Worm (Caenorhabditis elegans) whole organism, young adult: ENCODE data around the gene hst-2.

Experiments used
- B0035.1 ChIP-seq: sonication (generic microtip); optimal IDR thresholded peaks from 2 replicates; lab custom pipeline; 2016; ENCODE audit warnings: missing genetic modification characterization, mild to moderate bottlenecking, missing compliant biosample characterization, missing genotype, missing genetic modification reagents
- B0336.3 ChIP-seq: fragments of 200-800 bp; sonication (Bioruptor generic); IDR thresholded peaks from 2 replicates; pipeline ENCODE4 v1.3.6; 2022; ENCODE audit warnings: missing genetic modification characterization, missing compliant biosample characterization
- C17E4.6 ChIP-seq: fragments of 200-800 bp; sonication (Bioruptor generic); IDR thresholded peaks from 2 replicates; pipeline ENCODE4 v1.3.6; 2022; ENCODE audit warnings: missing genetic modification reagents, missing genetic modification characterization, missing compliant biosample characterization
- D2030.7 ChIP-seq: fragments of 200-800 bp; sonication (Bioruptor generic); IDR thresholded peaks from 2 replicates; pipeline ENCODE4 v1.3.6; 2022; ENCODE audit warnings: missing genetic modification reagents, missing genetic modification characterization, missing compliant biosample characterization
- F10E7.11 ChIP-seq: sonication (generic microtip); optimal IDR thresholded peaks from 2 replicates; lab custom pipeline; 2017; ENCODE audit warnings: mild to moderate bottlenecking, missing genetic modification characterization, moderate library complexity, missing compliant biosample characterization
- F22D6.2 ChIP-seq: sonication (generic microtip); optimal IDR thresholded peaks from 2 replicates; lab custom pipeline; 2016; ENCODE audit warnings: mild to moderate bottlenecking, missing genetic modification characterization, missing compliant biosample characterization
- F37B4.10 ChIP-seq: fragments of 200-800 bp; sonication (Bioruptor generic); IDR thresholded peaks from 2 replicates; pipeline ENCODE4 v1.3.6; 2022; ENCODE audit warnings: missing genetic modification characterization, missing compliant biosample characterization
- F49E8.2 ChIP-seq: sonication (generic microtip); optimal IDR thresholded peaks from 3 replicates; lab custom pipeline; 2017; ENCODE audit warnings: missing genetic modification characterization, mild to moderate bottlenecking, missing compliant biosample characterization, antibody characterized with exemption, moderate library complexity; ENCODE audit not compliant: insufficient read depth
- F52B5.7 ChIP-seq: sonication (generic microtip); optimal IDR thresholded peaks from 2 replicates; lab custom pipeline; 2016; ENCODE audit warnings: mild to moderate bottlenecking, missing genetic modification characterization, missing compliant biosample characterization
- K12H6.12 ChIP-seq: fragments of 200-800 bp; sonication (Bioruptor generic); optimal IDR thresholded peaks from 2 replicates; lab custom pipeline; 2018; ENCODE audit warnings: mild to moderate bottlenecking, missing genetic modification characterization, missing compliant biosample characterization
- T07F8.4 ChIP-seq: sonication (generic microtip); optimal IDR thresholded peaks from 2 replicates; lab custom pipeline; 2016; ENCODE audit warnings: mild to moderate bottlenecking, missing genetic modification characterization, moderate library complexity, missing compliant biosample characterization
- T26A5.8 ChIP-seq: sonication (generic microtip); optimal IDR thresholded peaks from 2 replicates; lab custom pipeline; 2016; ENCODE audit warnings: missing genetic modification characterization, missing compliant biosample characterization
- Y53F4B.3 ChIP-seq: fragments of 200-800 bp; sonication (Bioruptor generic); IDR thresholded peaks from 2 replicates; pipeline ENCODE4 v1.3.6; 2022; ENCODE audit warnings: missing genetic modification reagents, missing genetic modification characterization, missing compliant biosample characterization
- Y53G8AR.9 ChIP-seq: fragments of 200-800 bp; sonication (Bioruptor generic); conservative IDR thresholded peaks from 2 replicates; pipeline ENCODE4 v1.3.6; 2022; ENCODE audit warnings: missing genetic modification reagents, missing genetic modification characterization, missing compliant biosample characterization
- Y56A3A.18 ChIP-seq: fragments of 200-800 bp; sonication (Bioruptor generic); IDR thresholded peaks from 2 replicates; pipeline ENCODE4 v1.3.6; 2022; ENCODE audit warnings: missing genetic modification reagents, missing genetic modification characterization, missing compliant biosample characterization
- Y95B8A.8 ChIP-seq: fragments of 200-800 bp; sonication (Bioruptor generic); IDR thresholded peaks from 2 replicates; pipeline ENCODE4 v1.3.6; 2022; ENCODE audit warnings: missing genetic modification reagents, missing genetic modification characterization, missing compliant biosample characterization
- ZK185.1 ChIP-seq: sonication (generic microtip); optimal IDR thresholded peaks from 2 replicates; lab custom pipeline; 2016; ENCODE audit warnings: mild to moderate bottlenecking, missing genetic modification characterization, missing compliant biosample characterization; ENCODE audit not compliant: poor library complexity, severe bottlenecking
- akir-1 ChIP-seq: fragments of 200-800 bp; sonication (Bioruptor generic); optimal IDR thresholded peaks from 2 replicates; lab custom pipeline; 2018; ENCODE audit warnings: mild to moderate bottlenecking, missing genetic modification characterization, moderate library complexity, missing compliant biosample characterization
- atf-7 ChIP-seq: sonication (generic microtip); optimal IDR thresholded peaks from 2 replicates; lab custom pipeline; 2017; ENCODE audit warnings: mild to moderate bottlenecking, missing genetic modification characterization, missing compliant biosample characterization
- attf-6 ChIP-seq: fragments of 200-800 bp; sonication (Bioruptor generic); IDR thresholded peaks from 2 replicates; pipeline ENCODE4 v1.3.6; 2022; ENCODE audit warnings: missing genetic modification reagents, missing genetic modification characterization, missing compliant biosample characterization
- bed-2 ChIP-seq: fragments of 200-800 bp; sonication (Bioruptor generic); IDR thresholded peaks from 2 replicates; pipeline ENCODE4 v1.3.6; 2022; ENCODE audit warnings: missing genetic modification reagents, missing genetic modification characterization, missing compliant biosample characterization
- cebp-1 ChIP-seq, 2 experiments: fragments of 200-800 bp in 1 of 2; sonication (Bioruptor generic) in 1 of 2; sonication (generic microtip) in 1 of 2; IDR thresholded peaks in 1 of 2; optimal IDR thresholded peaks in 1 of 2; 2 replicates each; pipeline versions ENCODE4 v1.3.6 to Lab custom; 2017 to 2022; ENCODE audit warnings: missing compliant biosample characterization in 2 of 2, missing genetic modification characterization in 2 of 2, mild to moderate bottlenecking in 1 of 2, missing genetic modification reagents in 1 of 2, moderate library complexity in 1 of 2
- ceh-100 ChIP-seq: fragments of 200-800 bp; sonication (Bioruptor generic); IDR thresholded peaks from 2 replicates; pipeline ENCODE4 v1.3.6; 2022; ENCODE audit warnings: missing genetic modification reagents, missing genetic modification characterization, missing compliant biosample characterization
- ceh-58 ChIP-seq: fragments of 200-800 bp; sonication (Bioruptor generic); IDR thresholded peaks from 2 replicates; pipeline ENCODE4 v1.3.6; 2022; ENCODE audit warnings: missing genetic modification characterization, missing compliant biosample characterization
- efl-1 ChIP-seq: fragments of 150-350 bp; optimal IDR thresholded peaks from 2 replicates; lab custom pipeline; 2014; ENCODE audit warnings: missing biosample characterization, missing genetic modification reagents, missing genetic modification characterization
- ekl-4 ChIP-seq: fragments of 200-800 bp; sonication (Bioruptor generic); IDR thresholded peaks from 2 replicates; pipeline ENCODE4 v1.3.6; 2022; ENCODE audit warnings: missing genetic modification reagents, missing genetic modification characterization, missing compliant biosample characterization
- hlh-12 ChIP-seq: sonication (generic microtip); optimal IDR thresholded peaks from 2 replicates; lab custom pipeline; 2016; ENCODE audit warnings: missing genetic modification characterization, missing compliant biosample characterization
- let-607 ChIP-seq, 2 experiments: fragments of 200-800 bp in 1 of 2; sonication (Bioruptor generic) in 1 of 2; sonication (generic microtip) in 1 of 2; optimal IDR thresholded peaks; 2 replicates each; lab custom pipeline; 2016 to 2018; ENCODE audit warnings: mild to moderate bottlenecking in 2 of 2, missing compliant biosample characterization in 2 of 2, missing genetic modification characterization in 2 of 2, moderate library complexity in 2 of 2, missing genotype in 1 of 2
- lin-40 ChIP-seq: sonication (generic microtip); optimal IDR thresholded peaks from 2 replicates; lab custom pipeline; 2016; ENCODE audit warnings: missing genetic modification characterization, mild to moderate bottlenecking, missing compliant biosample characterization, missing genotype, missing genetic modification reagents
- lsl-1 ChIP-seq: fragments of 200-800 bp; sonication (Bioruptor generic); optimal IDR thresholded peaks from 2 replicates; lab custom pipeline; 2018; ENCODE audit warnings: mild to moderate bottlenecking, missing genetic modification characterization, moderate library complexity, missing compliant biosample characterization
- madf-6 ChIP-seq: fragments of 200-800 bp; sonication (Bioruptor generic); IDR thresholded peaks from 2 replicates; pipeline ENCODE4 v1.3.6; 2022; ENCODE audit warnings: missing genetic modification reagents, missing genetic modification characterization, missing compliant biosample characterization
- madf-8 ChIP-seq: fragments of 200-800 bp; sonication (Bioruptor generic); conservative IDR thresholded peaks from 2 replicates; pipeline ENCODE4 v1.3.6; 2022; ENCODE audit warnings: missing genetic modification reagents, missing genetic modification characterization, missing compliant biosample characterization
- mel-28 ChIP-seq: sonication (generic microtip); optimal IDR thresholded peaks from 2 replicates; lab custom pipeline; 2016; ENCODE audit warnings: borderline replicate concordance, mild to moderate bottlenecking, missing genetic modification characterization, missing compliant biosample characterization
- nfya-1 ChIP-seq: sonication (generic microtip); optimal IDR thresholded peaks from 2 replicates; lab custom pipeline; 2017; ENCODE audit warnings: antibody characterized with exemption, missing compliant biosample characterization, missing genetic modification characterization, borderline replicate concordance; ENCODE audit not compliant: insufficient read depth
- nhr-179 ChIP-seq: sonication (generic microtip); optimal IDR thresholded peaks from 2 replicates; lab custom pipeline; 2016; ENCODE audit warnings: mild to moderate bottlenecking, missing genetic modification characterization, missing compliant biosample characterization
- rec-8 ChIP-seq, 2 experiments: sonication (generic microtip); optimal IDR thresholded peaks; 2 replicates each; lab custom pipeline; 2016; ENCODE audit warnings: mild to moderate bottlenecking in 2 of 2, missing genetic modification characterization in 2 of 2, missing genetic modification reagents in 2 of 2, missing genotype in 2 of 2, missing biosample characterization in 1 of 2, missing compliant biosample characterization in 1 of 2, moderate library complexity in 1 of 2
- rpc-1 ChIP-seq, 2 experiments: fragments of 150-350 bp in 1 of 2; sonication (generic microtip) in 1 of 2; optimal IDR thresholded peaks; 2 replicates each; lab custom pipeline; 2014 to 2018; ENCODE audit warnings: missing biosample characterization in 1 of 2, missing genetic modification characterization in 1 of 2, missing genetic modification reagents in 1 of 2, missing genotype in 1 of 2
- snpc-1.1 ChIP-seq: sonication (generic microtip); optimal IDR thresholded peaks from 2 replicates; lab custom pipeline; 2017; ENCODE audit warnings: missing genetic modification characterization, mild to moderate bottlenecking, missing compliant biosample characterization, antibody characterized with exemption, moderate library complexity, missing genotype, missing genetic modification reagents; ENCODE audit not compliant: insufficient read depth
- snpc-3.4 ChIP-seq: sonication (generic microtip); optimal IDR thresholded peaks from 2 replicates; lab custom pipeline; 2017; ENCODE audit warnings: missing genetic modification characterization, mild to moderate bottlenecking, missing compliant biosample characterization, antibody characterized with exemption, moderate library complexity, missing genotype, missing genetic modification reagents
- sptf-2 ChIP-seq: fragments of 200-800 bp; sonication (Bioruptor generic); optimal IDR thresholded peaks from 2 replicates; lab custom pipeline; 2018; ENCODE audit warnings: mild to moderate bottlenecking, missing genetic modification characterization, missing compliant biosample characterization
- tbp1 ChIP-seq: fragments of 200-800 bp; sonication (Bioruptor generic); optimal IDR thresholded peaks from 2 replicates; lab custom pipeline; 2018; ENCODE audit warnings: mild to moderate bottlenecking, missing genetic modification characterization, missing compliant biosample characterization
- unc-130 ChIP-seq: sonication (generic microtip); optimal IDR thresholded peaks from 2 replicates; lab custom pipeline; 2016; ENCODE audit warnings: missing genetic modification reagents, missing genetic modification characterization, missing compliant biosample characterization
- ztf-18 ChIP-seq: sonication (generic microtip); optimal IDR thresholded peaks from 2 replicates; lab custom pipeline; 2016; ENCODE audit warnings: missing genotype, mild to moderate bottlenecking, missing genetic modification characterization, missing compliant biosample characterization
- ztf-22 ChIP-seq: fragments of 200-800 bp; sonication (Bioruptor generic); optimal IDR thresholded peaks from 2 replicates; lab custom pipeline; 2018; ENCODE audit warnings: mild to moderate bottlenecking, missing genetic modification characterization, moderate library complexity, missing compliant biosample characterization
- ztf-28 ChIP-seq: fragments of 200-800 bp; sonication (Bioruptor generic); IDR thresholded peaks from 2 replicates; pipeline ENCODE4 v1.3.6; 2022; ENCODE audit warnings: missing genetic modification reagents, missing genetic modification characterization, missing compliant biosample characterization
- ztf-3 ChIP-seq: fragments of 200-800 bp; sonication (Bioruptor generic); optimal IDR thresholded peaks from 2 replicates; lab custom pipeline; 2018; ENCODE audit warnings: mild to moderate bottlenecking, missing genetic modification characterization, missing compliant biosample characterization

hst-2 gene

DNA sequence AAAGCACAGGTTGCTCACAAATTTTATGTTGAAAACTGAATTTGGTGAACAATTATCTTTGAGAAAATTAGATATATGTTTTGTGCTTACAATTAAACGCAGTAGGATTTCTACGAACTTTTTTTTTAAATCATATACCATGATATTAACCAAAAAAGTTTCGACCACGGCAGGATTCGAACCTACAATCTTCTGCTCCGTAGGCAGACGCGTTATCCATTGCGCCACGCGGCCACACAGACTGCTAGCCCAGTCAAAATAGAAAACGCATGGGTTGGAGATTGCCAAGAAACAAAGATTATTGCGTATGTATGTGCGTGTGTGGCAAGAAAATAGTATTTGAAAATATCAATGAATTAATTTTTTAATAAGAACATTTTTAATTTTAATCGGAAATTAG lies 45.5 kb upstream of the hst-2 start (continued):
- TF ChIP-seq atf-7 = no peak
- no peak for TF ChIP-seq ztf-3 (GFP tag; lab: Kevin White, UChicago)
- TF ChIP-seq madf-6 (GFP tag; lab: Robert Waterston, UW) = peak; percentile 20; the same call in 1 of the 2 replicates
- TF ChIP-seq F22D6.2 (tag; lab: Kevin White, UChicago) = no peak
- TF ChIP-seq F49E8.2 = no peak
- 0 out of 2 replicates have a peak, but pooled peaks have one; percentile 54 for TF ChIP-seq Y56A3A.18 (GFP tag; lab: Robert Waterston, UW)
- TF ChIP-seq tbp1 (GFP tag; lab: Kevin White, UChicago) = peak; percentile 91
- no peak for TF ChIP-seq ekl-4 (GFP tag; lab: Robert Waterston, UW)
- TF ChIP-seq B0035.1 (tag; lab: Kevin White, UChicago) = peak; percentile 57
- TF ChIP-seq sptf-2 (GFP tag; lab: Kevin White, UChicago) = peak; percentile 78
- no peak for TF ChIP-seq T26A5.8 (tag; lab: Kevin White, UChicago)
- TF ChIP-seq rec-8 (tag; optimal IDR thresholded peaks at IDR 0.05; lab: Kevin White, UChicago) = peak; percentile 70 to 88
- peak; percentile 52 for TF ChIP-seq nhr-179 (tag; lab: Kevin White, UChicago)
- no peak for TF ChIP-seq madf-8 (GFP tag; lab: Robert Waterston, UW)
- TF ChIP-seq B0336.3 = no peak
- peak in 1 of 2 experiments; percentile 42 for TF ChIP-seq let-607 (tag; optimal IDR thresholded peaks at IDR 0.05; lab: Kevin White, UChicago)
- TF ChIP-seq snpc-1.1 (tag; lab: Kevin White, UChicago) = peak; percentile 19
- TF ChIP-seq Y53F4B.3 = peak; percentile 63
- no peak for TF ChIP-seq efl-1 (GFP tag; lab: Kevin White, UChicago)
- peak; percentile 49; the same call in 1 of the 2 replicates for TF ChIP-seq ceh-100 (GFP tag; lab: Robert Waterston, UW)
- TF ChIP-seq unc-130 (GFP tag; lab: Kevin White, UChicago) = peak; percentile 42
- no peak for TF ChIP-seq Y95B8A.8 (GFP tag; lab: Robert Waterston, UW)
- no peak for TF ChIP-seq ztf-22 (GFP tag; lab: Kevin White, UChicago)
- no peak for TF ChIP-seq hlh-12 (tag; lab: Kevin White, UChicago)
- TF ChIP-seq Y53G8AR.9 = no peak
- no peak for TF ChIP-seq mel-28
- peak; percentile 88 for TF ChIP-seq ZK185.1 (tag; lab: Kevin White, UChicago)
- no peak for TF ChIP-seq lsl-1 (GFP tag; lab: Kevin White, UChicago)
- TF ChIP-seq ceh-58 (GFP tag; lab: Robert Waterston, UW) = no peak
- TF ChIP-seq snpc-3.4 (tag; lab: Kevin White, UChicago) = peak; percentile 80
- TF ChIP-seq K12H6.12 = peak; percentile 55
- peak; percentile 53 for TF ChIP-seq F10E7.11
- TF ChIP-seq D2030.7 (GFP tag; lab: Robert Waterston, UW) = no peak; the same call in 1 of the 2 replicates
- peak; percentile 67 for TF ChIP-seq ztf-18 (tag; lab: Kevin White, UChicago)
- no peak for TF ChIP-seq bed-2 (GFP tag; lab: Robert Waterston, UW)
- TF ChIP-seq C17E4.6 (GFP tag; lab: Robert Waterston, UW) = no peak
- 0 out of 2 replicates have a peak, but pooled peaks have one; percentile 50 for TF ChIP-seq ztf-28
- TF ChIP-seq akir-1 (GFP tag; lab: Kevin White, UChicago) = peak; percentile 12
- no peak for TF ChIP-seq nfya-1 (tag; lab: Kevin White, UChicago)
- peak; percentile 91 for TF ChIP-seq rpc-1 (optimal IDR thresholded peaks at IDR 0.05; lab: Kevin White, UChicago)
- TF ChIP-seq rpc-1 (tag; optimal IDR thresholded peaks at IDR 0.05; lab: Kevin White, UChicago) = peak; percentile 94
- TF ChIP-seq F52B5.7 = no peak
- no peak for TF ChIP-seq cebp-1 (GFP tag; IDR thresholded peaks at IDR 0.05; lab: Robert Waterston, UW)
- no peak for TF ChIP-seq cebp-1 (tag; optimal IDR thresholded peaks at IDR 0.05; lab: Kevin White, UChicago)
- no peak for TF ChIP-seq attf-6 (GFP tag; lab: Robert Waterston, UW)
- TF ChIP-seq F37B4.10 (GFP tag; lab: Robert Waterston, UW) = no peak
- peak; percentile 60 for TF ChIP-seq lin-40 (tag; lab: Kevin White, UChicago)
- peak; percentile 48 for TF ChIP-seq T07F8.4 (tag; lab: Kevin White, UChicago)
